Worm (Caenorhabditis elegans): ENCODE data around the gene F25B5.5.

ce11 chrIII:5939453-5940296, 6.2 kb downstream of the F25B5.5 start, which contains the start of gene ubq-1:
- TF ChIP-seq him-1 (tag; optimal IDR thresholded peaks at IDR 0.05) (no peak), W03F9.2 (tag; optimal IDR thresholded peaks at IDR 0.05) (no peak), dao-5 (tag; optimal IDR thresholded peaks at IDR 0.05) (no peak)

Data from whole organism, L4/young adult.